Fruit fly (Drosophila melanogaster): Measurements from ENCODE around the gene CG17726.
A peak's percentile ranks its signal among the peaks of the same experiment; 100 is the strongest.

Gene CG17726

DNA sequence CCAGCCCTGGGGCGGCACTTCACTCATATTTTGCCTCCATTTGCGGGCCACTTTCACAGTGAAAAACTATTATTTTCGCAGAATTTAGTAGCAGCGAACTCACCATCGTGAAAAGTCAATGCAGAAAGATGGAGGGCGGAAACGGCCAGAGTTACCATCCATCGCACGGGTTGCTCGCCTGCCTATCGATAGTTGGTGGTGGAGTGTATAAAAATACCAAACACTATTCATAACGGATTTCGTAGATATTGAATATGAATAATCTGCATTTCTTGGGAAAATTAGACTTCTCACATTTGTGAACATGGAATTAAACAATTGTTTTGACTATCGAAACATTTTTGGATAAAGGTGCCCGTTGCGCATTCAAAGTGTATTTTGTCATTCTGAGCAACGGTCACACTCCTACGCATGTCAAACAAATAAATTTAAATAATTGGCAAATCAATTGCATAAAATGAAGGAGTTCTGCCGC, 10.4 kb upstream of the CG17726 start, which contains the start of the genes RpS25 and CG4820 (continued):
- TF ChIP-seq kay (GFP tag; optimal IDR thresholded peaks at IDR 0.05) (peak; percentile 24), CG14441 (GFP tag; IDR thresholded peaks at IDR 0.05) (peak; percentile 75), Lhr (GFP tag; optimal IDR thresholded peaks at IDR 0.05) (peak; percentile 90), Gug (GFP tag; IDR thresholded peaks at IDR 0.05) (peak; percentile 38; the same call in 2 of the 4 replicates), ash1 (GFP tag; optimal IDR thresholded peaks at IDR 0.05) (peak; percentile 93), BtbVII (GFP tag; optimal IDR thresholded peaks at IDR 0.05) (peak; percentile 92), NfI (GFP tag; optimal IDR thresholded peaks at IDR 0.05) (peak; percentile 96), CG1792 (GFP tag; optimal IDR thresholded peaks at IDR 0.05) (peak; percentile 84), odd (GFP tag; optimal IDR thresholded peaks at IDR 0.05) (peak; percentile 94), Xrp1 (GFP tag; IDR thresholded peaks at IDR 0.05) (peak; percentile 48; the same call in 1 of the 2 replicates), CG4328 (GFP tag; optimal IDR thresholded peaks at IDR 0.05) (peak; percentile 94), tna (GFP tag; IDR thresholded peaks at IDR 0.05; ENCODE audit: partially characterized antibody) (peak; percentile 62; the same call in 1 of the 2 replicates), Chrac-16 (GFP tag; optimal IDR thresholded peaks at IDR 0.05) (peak; percentile 58), Dll (GFP tag; IDR thresholded peaks at IDR 0.05; ENCODE audit: partially characterized antibody) (peak; percentile 93), ab (GFP tag; optimal IDR thresholded peaks at IDR 0.05) (no peak), CG31388 (GFP tag; optimal IDR thresholded peaks at IDR 0.05) (peak; percentile 62), yki (optimal IDR thresholded peaks at IDR 0.05) (no peak), pum (GFP tag; optimal IDR thresholded peaks at IDR 0.05) (peak; percentile 78), Drgx (GFP tag; IDR thresholded peaks at IDR 0.05) (peak; percentile 60), CG17829 (tag; optimal IDR thresholded peaks at IDR 0.05) (peak; percentile 89), CG18764 (GFP tag; optimal IDR thresholded peaks at IDR 0.05) (peak; percentile 90)

DNA sequence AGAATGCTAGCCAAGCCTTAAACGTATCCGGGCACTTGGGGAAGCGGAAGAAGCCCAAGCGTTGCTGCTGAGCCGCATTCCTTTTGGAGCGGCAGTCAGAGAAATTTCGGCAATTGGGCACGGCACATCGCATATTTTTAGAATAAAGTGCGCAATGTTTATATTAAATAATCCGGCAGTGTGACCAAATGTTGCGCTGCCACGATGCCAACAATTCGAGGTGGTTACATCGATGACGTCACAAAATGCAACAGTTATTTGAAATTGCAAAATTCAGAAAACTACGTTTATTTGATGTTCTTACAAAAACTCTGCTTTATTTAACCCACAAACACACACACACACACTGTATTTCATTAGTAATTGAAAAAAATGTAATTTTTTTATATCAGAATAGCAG, 6.7 kb upstream of the CG17726 start, which contains the start of gene CG6689:
TSS of gene CG6689 (minus strand) at position 182 of the 400 bp plus-strand sequence.
- TF ChIP-seq eve (GFP tag; optimal IDR thresholded peaks at IDR 0.05) = no peak
- no peak for TF ChIP-seq wor (GFP tag; IDR thresholded peaks at IDR 0.05)
- no peak for TF ChIP-seq dm (GFP tag; optimal IDR thresholded peaks at IDR 0.05)
- TF ChIP-seq CG8290 (GFP tag; optimal IDR thresholded peaks at IDR 0.05) = no peak
- TF ChIP-seq CG8290 (tag; optimal IDR thresholded peaks at IDR 0.05) = peak in 1 of 2 experiments; percentile 47
- no peak for TF ChIP-seq lbe (GFP tag; optimal IDR thresholded peaks at IDR 0.05)
- TF ChIP-seq eyg (GFP tag; optimal IDR thresholded peaks at IDR 0.05) = no peak
- TF ChIP-seq CG9876 (GFP tag; optimal IDR thresholded peaks at IDR 0.05) = no peak
- no peak for TF ChIP-seq seq (GFP tag; IDR thresholded peaks at IDR 0.05)
- TF ChIP-seq HmgZ (tag; optimal IDR thresholded peaks at IDR 0.05) = peak; percentile 64
- peak in 1 of 2 experiments; percentile 98 for TF ChIP-seq Pdp1 (GFP tag; optimal IDR thresholded peaks at IDR 0.05)
- no peak for TF ChIP-seq E2f1 (GFP tag; IDR thresholded peaks at IDR 0.05)
- peak; percentile 63 for TF ChIP-seq oc (tag; optimal IDR thresholded peaks at IDR 0.05)
- TF ChIP-seq CG7271 (tag; optimal IDR thresholded peaks at IDR 0.05) = no peak
- TF ChIP-seq CG6791 (GFP tag; IDR thresholded peaks at IDR 0.05; ENCODE audit: partially characterized antibody) = no peak
- TF ChIP-seq dmrt11E (tag; optimal IDR thresholded peaks at IDR 0.05) = no peak
- TF ChIP-seq CG6689 (GFP tag; IDR thresholded peaks at IDR 0.05) = peak; percentile 100
- no peak for TF ChIP-seq CG12155 (GFP tag; optimal IDR thresholded peaks at IDR 0.05)
- peak; percentile 9 for TF ChIP-seq CG10267 (tag; optimal IDR thresholded peaks at IDR 0.05)
- TF ChIP-seq stc (GFP tag; IDR thresholded peaks at IDR 0.05) = no peak
- TF ChIP-seq CG14014 (GFP tag; IDR thresholded peaks at IDR 0.05) = no peak
- TF ChIP-seq Vsx1 (GFP tag; optimal IDR thresholded peaks at IDR 0.05) = no peak
- peak; percentile 31 for TF ChIP-seq BEAF-32 (GFP tag; optimal IDR thresholded peaks at IDR 0.05)
- TF ChIP-seq Sry-δ (GFP tag; optimal IDR thresholded peaks at IDR 0.05) = peak; percentile 31
- no peak for TF ChIP-seq unpg (GFP tag; optimal IDR thresholded peaks at IDR 0.05)
- no peak for TF ChIP-seq da (GFP tag; optimal IDR thresholded peaks at IDR 0.05)
- no peak for TF ChIP-seq CG10274 (GFP tag; optimal IDR thresholded peaks at IDR 0.05)
- TF ChIP-seq CG15479 (GFP tag; optimal IDR thresholded peaks at IDR 0.05) = peak; percentile 78
- no peak for TF ChIP-seq abd-A (tag; optimal IDR thresholded peaks at IDR 0.05)
- TF ChIP-seq Rfx (GFP tag; IDR thresholded peaks at IDR 0.05) = 0 out of 2 replicates have a peak, but pooled peaks have one; percentile 24
- no peak for TF ChIP-seq vfl (GFP tag; optimal IDR thresholded peaks at IDR 0.05)

Data from whole organism, embryonic.